Worm (Caenorhabditis elegans): ENCODE data around the gene C18B2.4.

- TF ChIP-seq nhr-76 (tag; optimal IDR thresholded peaks at IDR 0.05) (no peak), unc-39 (tag; optimal IDR thresholded peaks at IDR 0.05) (no peak), nhr-28 (tag; optimal IDR thresholded peaks at IDR 0.05) (no peak), cnd-1 (tag; optimal IDR thresholded peaks at IDR 0.05) (no peak), tbx-8 (GFP tag; optimal IDR thresholded peaks at IDR 0.05) (no peak), ces-1 (GFP tag; optimal IDR thresholded peaks at IDR 0.05) (no peak), nhr-237 (tag; optimal IDR thresholded peaks at IDR 0.05) (no peak), mab-5 (tag; optimal IDR thresholded peaks at IDR 0.05) (no peak), blmp-1 (tag; optimal IDR thresholded peaks at IDR 0.05) (no peak), lin-32 (GFP tag; optimal IDR thresholded peaks at IDR 0.05) (no peak), nhr-12 (tag; optimal IDR thresholded peaks at IDR 0.05) (no peak)
Measured at ce11 chrX:3576239-3576638, 29.3 kb downstream of the C18B2.4 start, which contains the start of gene ckc-1.

Measured in whole organism, mixed stage, embryonic.